Worm (Caenorhabditis elegans) whole organism, L4 larva: ENCODE results near the gene fox-1.
A peak's percentile ranks its signal among the peaks of the same experiment; 100 is the strongest.

Source experiments
- F10B5.3 ChIP-seq: sonication (generic microtip); optimal IDR thresholded peaks from 2 replicates; lab custom pipeline; 2016; ENCODE audit warnings: mild to moderate bottlenecking, missing genetic modification characterization, missing compliant biosample characterization
- F37D6.2 ChIP-seq: sonication (generic microtip); optimal IDR thresholded peaks from 2 replicates; lab custom pipeline; 2016; ENCODE audit warnings: mild to moderate bottlenecking, missing genetic modification characterization, missing compliant biosample characterization
- T26A8.4 ChIP-seq: fragments of 200-800 bp; sonication (Bioruptor generic); IDR thresholded peaks from 2 replicates; pipeline ENCODE4 v1.3.6; 2022; ENCODE audit warnings: missing genetic modification characterization, missing compliant biosample characterization
- ZK546.5 ChIP-seq, 2 experiments: sonication (generic microtip); optimal IDR thresholded peaks; 2 replicates each; lab custom pipeline; 2017; ENCODE audit warnings: missing biosample characterization in 2 of 2, missing genetic modification characterization in 2 of 2
- aha-1 ChIP-seq: fragments of 150-350 bp; peaks from one replicate; lab custom pipeline; 2014; ENCODE audit warnings: missing biosample characterization, missing genetic modification characterization
- aly-2 ChIP-seq: sonication (generic microtip); optimal IDR thresholded peaks from 2 replicates; lab custom pipeline; 2018; ENCODE audit warnings: missing biosample characterization, missing genetic modification characterization
- ama-1 ChIP-seq: fragments of 150-350 bp; optimal IDR thresholded peaks from 2 replicates; lab custom pipeline; 2014; ENCODE audit warnings: inconsistent platforms, mixed read lengths
- ceh-28 ChIP-seq: fragments of 150-350 bp; optimal IDR thresholded peaks from 2 replicates; lab custom pipeline; 2014; ENCODE audit warnings: missing biosample characterization, missing genetic modification reagents, missing genetic modification characterization
- ceh-82 ChIP-seq: sonication (generic microtip); optimal IDR thresholded peaks from 2 replicates; lab custom pipeline; 2017; ENCODE audit warnings: missing biosample characterization, missing genetic modification characterization
- cey-2 ChIP-seq: sonication (generic microtip); optimal IDR thresholded peaks from 3 replicates; lab custom pipeline; 2017; ENCODE audit warnings: missing genetic modification characterization, mild to moderate bottlenecking, missing compliant biosample characterization, antibody characterized with exemption, borderline replicate concordance; ENCODE audit not compliant: insufficient read depth
- ctbp-1 ChIP-seq: fragments of 200-800 bp; sonication (Bioruptor generic); IDR thresholded peaks from 2 replicates; pipeline ENCODE4 v1.3.6; 2022; ENCODE audit warnings: missing genetic modification reagents, missing genetic modification characterization, missing compliant biosample characterization
- daf-16 ChIP-seq, 3 experiments: sonication (generic microtip); optimal IDR thresholded peaks; 2 replicates each; lab custom pipeline; 2016 to 2017; ENCODE audit warnings: missing genetic modification characterization in 3 of 3, missing genetic modification reagents in 3 of 3, mild to moderate bottlenecking in 2 of 3, missing compliant biosample characterization in 2 of 3, missing biosample characterization in 1 of 3, moderate library complexity in 1 of 3
- dmd-6 ChIP-seq: fragments of 200-800 bp; sonication (Bioruptor generic); IDR thresholded peaks from 2 replicates; pipeline ENCODE4 v1.3.6; 2022; ENCODE audit warnings: missing genetic modification reagents, missing genetic modification characterization, missing compliant biosample characterization
- dmd-8 ChIP-seq: fragments of 200-800 bp; sonication (Bioruptor generic); IDR thresholded peaks from 2 replicates; pipeline ENCODE4 v1.3.6; 2022; ENCODE audit warnings: missing genetic modification characterization, missing compliant biosample characterization
- hif-1 ChIP-seq, 2 experiments: sonication (generic microtip); optimal IDR thresholded peaks; 2 replicates each; lab custom pipeline; 2016 to 2017; ENCODE audit warnings: missing compliant biosample characterization in 2 of 2, missing genetic modification characterization in 2 of 2, missing genetic modification reagents in 2 of 2, missing genotype in 2 of 2, mild to moderate bottlenecking in 1 of 2
- hlh-11 ChIP-seq: fragments of 200-800 bp; sonication (Bioruptor generic); optimal IDR thresholded peaks from 2 replicates; lab custom pipeline; 2018; ENCODE audit warnings: mild to moderate bottlenecking, missing genetic modification characterization, missing compliant biosample characterization
- hlh-30 ChIP-seq: sonication (generic microtip); optimal IDR thresholded peaks from 2 replicates; lab custom pipeline; 2017; ENCODE audit warnings: antibody characterized with exemption, mild to moderate bottlenecking, missing genetic modification characterization, missing compliant biosample characterization; ENCODE audit not compliant: insufficient read depth
- lim-7 ChIP-seq: fragments of 200-800 bp; sonication (Bioruptor generic); IDR thresholded peaks from 2 replicates; pipeline ENCODE4 v1.3.6; 2022; ENCODE audit warnings: missing genetic modification characterization, missing compliant biosample characterization
- lin-13 ChIP-seq: fragments of 150-350 bp; optimal IDR thresholded peaks from 2 replicates; lab custom pipeline; 2014; ENCODE audit warnings: missing biosample characterization, missing genetic modification reagents, missing genetic modification characterization
- lin-15B ChIP-seq: fragments of 150-350 bp; sonication (generic microtip); optimal IDR thresholded peaks from 3 replicates; lab custom pipeline; 2014; ENCODE audit warnings: missing biosample characterization, missing genetic modification characterization
- lin-29 ChIP-seq: fragments of 200-800 bp; sonication (Bioruptor generic); IDR thresholded peaks from 2 replicates; pipeline ENCODE4 v1.3.6; 2022; ENCODE audit warnings: missing genetic modification reagents, missing genetic modification characterization, missing compliant biosample characterization
- lin-39 ChIP-seq: fragments of 150-350 bp; optimal IDR thresholded peaks from 2 replicates; lab custom pipeline; 2014; ENCODE audit warnings: missing biosample characterization, missing genetic modification reagents, missing genetic modification characterization
- madf-5 ChIP-seq, 2 experiments: fragments of 200-800 bp; sonication (Bioruptor generic); IDR thresholded peaks; 2 replicates each; pipeline ENCODE4 v1.3.6; 2022; ENCODE audit warnings: missing compliant biosample characterization in 2 of 2, missing genetic modification characterization in 2 of 2
- mdl-1 ChIP-seq, 2 experiments: fragments of 150-350 bp in 1 of 2; sonication (generic microtip) in 1 of 2; optimal IDR thresholded peaks; 2 replicates each; lab custom pipeline; 2014 to 2017; ENCODE audit warnings: missing biosample characterization in 2 of 2, missing genetic modification characterization in 2 of 2
- mep-1 ChIP-seq: fragments of 150-350 bp; sonication (generic microtip); optimal IDR thresholded peaks from 3 replicates; lab custom pipeline; 2014; ENCODE audit warnings: missing biosample characterization, missing genetic modification characterization
- nhr-10 ChIP-seq: fragments of 150-350 bp; optimal IDR thresholded peaks from 2 replicates; lab custom pipeline; 2014; ENCODE audit warnings: missing biosample characterization, missing genetic modification characterization
- nhr-102 ChIP-seq: sonication (generic microtip); optimal IDR thresholded peaks from 2 replicates; lab custom pipeline; 2016; ENCODE audit warnings: mild to moderate bottlenecking, missing genetic modification characterization, moderate library complexity, missing compliant biosample characterization
- nhr-11 ChIP-seq: fragments of 150-350 bp; optimal IDR thresholded peaks from 2 replicates; lab custom pipeline; 2014; ENCODE audit warnings: missing biosample characterization, missing genetic modification characterization
- nhr-111 ChIP-seq: fragments of 200-800 bp; sonication (Bioruptor generic); optimal IDR thresholded peaks from 2 replicates; lab custom pipeline; 2018; ENCODE audit warnings: mild to moderate bottlenecking, missing genetic modification characterization, missing compliant biosample characterization
- nhr-28 ChIP-seq: fragments of 150-350 bp; optimal IDR thresholded peaks from 2 replicates; lab custom pipeline; 2014; ENCODE audit warnings: missing biosample characterization, missing genetic modification characterization
- nhr-48 ChIP-seq: sonication (generic microtip); optimal IDR thresholded peaks from 2 replicates; lab custom pipeline; 2016; ENCODE audit warnings: mild to moderate bottlenecking, missing genetic modification characterization, missing compliant biosample characterization
- nhr-77 ChIP-seq: fragments of 150-350 bp; optimal IDR thresholded peaks from 2 replicates; lab custom pipeline; 2014; ENCODE audit warnings: missing biosample characterization, missing genetic modification characterization
- pha-4 ChIP-seq, 2 experiments: fragments of 150-350 bp in 1 of 2; fragments of 200-800 bp in 1 of 2; sonication (Bioruptor generic) in 1 of 2; IDR thresholded peaks in 1 of 2; optimal IDR thresholded peaks in 1 of 2; 2 replicates each; pipeline versions ENCODE4 v1.3.6 to Lab custom; 2014 to 2022; ENCODE audit warnings: missing genetic modification characterization in 2 of 2, missing genetic modification reagents in 2 of 2, missing biosample characterization in 1 of 2, missing compliant biosample characterization in 1 of 2
- php-3 ChIP-seq: fragments of 200-800 bp; sonication (Bioruptor generic); IDR thresholded peaks from 2 replicates; pipeline ENCODE4 v1.3.6; 2022; ENCODE audit warnings: missing genetic modification reagents, missing genetic modification characterization, missing compliant biosample characterization
- rbr-2 ChIP-seq: sonication (generic microtip); optimal IDR thresholded peaks from 2 replicates; lab custom pipeline; 2016; ENCODE audit warnings: missing genotype, missing genetic modification characterization, missing compliant biosample characterization
- set-16 ChIP-seq: fragments of 200-800 bp; sonication (Bioruptor generic); IDR thresholded peaks from 2 replicates; pipeline ENCODE4 v1.3.6; 2022; ENCODE audit warnings: missing genetic modification reagents, missing genetic modification characterization, missing compliant biosample characterization
- snpc-1.2 ChIP-seq: fragments of 200-800 bp; sonication (Bioruptor generic); IDR thresholded peaks from 2 replicates; pipeline ENCODE4 v1.3.6; 2022; ENCODE audit warnings: missing genetic modification reagents, missing genetic modification characterization, missing compliant biosample characterization
- snpc-4 ChIP-seq: fragments of 150-350 bp; optimal IDR thresholded peaks from 2 replicates; lab custom pipeline; 2014; ENCODE audit warnings: missing biosample characterization, missing genetic modification characterization
- unc-39 ChIP-seq: sonication (generic microtip); optimal IDR thresholded peaks from 2 replicates; lab custom pipeline; 2017; ENCODE audit warnings: missing biosample characterization, missing genetic modification characterization
- vab-7 ChIP-seq: fragments of 200-800 bp; sonication (Bioruptor generic); IDR thresholded peaks from 2 replicates; pipeline ENCODE4 v1.3.6; 2022; ENCODE audit warnings: missing genetic modification reagents, missing genetic modification characterization, missing compliant biosample characterization
- ztf-7 ChIP-seq: fragments of 150-350 bp; optimal IDR thresholded peaks from 2 replicates; lab custom pipeline; 2014; ENCODE audit warnings: missing biosample characterization, missing genetic modification characterization

The fox-1 gene

ce11 chrX:2422123-2422522 is 37.6 kb downstream of the fox-1 start (continued):
- TF ChIP-seq F37D6.2 (tag; lab: Kevin White, UChicago) (no peak), ceh-28 (tag; lab: Kevin White, UChicago) (no peak), unc-39 (tag; lab: Kevin White, UChicago) (no peak), lin-15B (tag; lab: Kevin White, UChicago) (no peak), lin-39 (tag; lab: Kevin White, UChicago) (no peak), ceh-82 (tag; lab: Kevin White, UChicago) (no peak), aly-2 (tag; lab: Kevin White, UChicago) (no peak), nhr-10 (tag; lab: Kevin White, UChicago) (no peak), lin-29 (GFP tag; lab: Robert Waterston, UW) (no peak), nhr-77 (no peak), F10B5.3 (tag; lab: Kevin White, UChicago) (no peak), dmd-6 (GFP tag; lab: Robert Waterston, UW) (peak; percentile 96), ama-1 (lab: Kevin White, UChicago) (no peak), nhr-48 (peak; percentile 60), hif-1 (tag; optimal IDR thresholded peaks at IDR 0.05; lab: Kevin White, UChicago) (no peak), madf-5 (GFP tag; IDR thresholded peaks at IDR 0.05; lab: Robert Waterston, UW) (no peak), rbr-2 (tag; lab: Kevin White, UChicago) (no peak), aha-1 (tag; lab: Kevin White, UChicago) (peak; percentile 16), nhr-102 (tag; lab: Kevin White, UChicago) (no peak), daf-16 (GFP tag; optimal IDR thresholded peaks at IDR 0.05; lab: Kevin White, UChicago) (peak in 1 of 2 experiments; percentile 38), daf-16 (tag; optimal IDR thresholded peaks at IDR 0.05; lab: Kevin White, UChicago) (no peak), hlh-11 (tag; lab: Kevin White, UChicago) (peak; percentile 60), snpc-4 (no peak), dmd-8 (GFP tag; lab: Robert Waterston, UW) (no peak), lim-7 (GFP tag; lab: Robert Waterston, UW) (no peak), cey-2 (tag; lab: Kevin White, UChicago) (no peak), php-3 (GFP tag; lab: Robert Waterston, UW) (peak; percentile 11; the same call in 1 of the 2 replicates)

- TF ChIP-seq nhr-111 (GFP tag; lab: Kevin White, UChicago): no peak
- no peak for TF ChIP-seq snpc-4
- TF ChIP-seq snpc-1.2 (GFP tag; lab: Robert Waterston, UW): no peak
- TF ChIP-seq T26A8.4 (GFP tag; lab: Robert Waterston, UW): no peak
- TF ChIP-seq hlh-30 (tag; lab: Kevin White, UChicago): no peak
- TF ChIP-seq lin-15B (tag; lab: Kevin White, UChicago): no peak
Measured at ce11 chrX:2419777-2420176, 39.9 kb downstream of the fox-1 start, which contains the start of gene glr-7. glr-7 (minus strand) TSS chrX:2419877.

- TF ChIP-seq vab-7 (GFP tag; lab: Robert Waterston, UW) (no peak), nhr-11 (tag; lab: Kevin White, UChicago) (no peak), ctbp-1 (GFP tag; lab: Robert Waterston, UW) (no peak), set-16 (GFP tag; lab: Robert Waterston, UW) (no peak), lin-13 (GFP tag; lab: Kevin White, UChicago) (no peak), mdl-1 (tag; optimal IDR thresholded peaks at IDR 0.05; lab: Kevin White, UChicago) (no peak), ZK546.5 (tag; optimal IDR thresholded peaks at IDR 0.05; lab: Kevin White, UChicago) (no peak), nhr-28 (tag; lab: Kevin White, UChicago) (no peak), pha-4 (GFP tag; IDR thresholded peaks at IDR 0.05; lab: Robert Waterston, UW) (no peak), pha-4 (tag; optimal IDR thresholded peaks at IDR 0.05; lab: Kevin White, UChicago) (no peak), mep-1 (tag; lab: Kevin White, UChicago) (no peak), ztf-7 (tag; lab: Kevin White, UChicago) (no peak)
Measured at ce11 chrX:2413277-2413676, 46.4 kb downstream of the fox-1 start, which contains the start of gene hlh-15. hlh-15 (minus strand) TSS chrX:2413377.
